Worm (Caenorhabditis elegans): ENCODE results near the gene H03E18.2.

Gene H03E18.2

DNA sequence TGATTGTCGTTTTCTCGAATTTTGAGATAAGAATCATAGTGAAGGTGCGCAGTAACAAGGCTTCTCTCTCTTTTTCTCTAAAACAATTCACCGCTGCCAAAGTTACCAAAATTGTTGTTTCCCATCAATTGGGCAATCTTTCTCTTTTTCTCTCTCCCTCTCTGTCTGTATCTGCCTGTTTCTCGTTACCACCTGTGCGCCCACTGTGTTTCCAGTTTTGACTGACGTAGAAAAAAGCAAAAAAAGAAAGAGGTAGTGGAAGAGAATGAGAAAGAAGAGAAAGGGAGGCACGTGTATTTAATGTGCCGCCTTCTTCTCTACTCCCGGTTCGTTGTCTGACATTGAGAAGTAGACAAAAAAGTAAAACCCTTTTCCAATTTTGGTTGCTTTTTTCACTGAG is 29.8 kb upstream of the H03E18.2 start (continued):
- no peak for TF ChIP-seq ceh-62 (tag; optimal IDR thresholded peaks at IDR 0.05)
- TF ChIP-seq Y75B8A.6 (GFP tag; IDR thresholded peaks at IDR 0.05) = no peak
- peak; percentile 81 for TF ChIP-seq nhr-77 (tag; optimal IDR thresholded peaks at IDR 0.05)
- no peak for TF ChIP-seq daf-19 (GFP tag; conservative IDR thresholded peaks at IDR 0.05)
- peak; percentile 92 for TF ChIP-seq nhr-28 (tag; optimal IDR thresholded peaks at IDR 0.05)
- TF ChIP-seq T26A8.4 (GFP tag; IDR thresholded peaks at IDR 0.05) = peak; percentile 71
- TF ChIP-seq hlh-11 (tag; optimal IDR thresholded peaks at IDR 0.05) = peak; percentile 94
- TF ChIP-seq nhr-48 (tag; optimal IDR thresholded peaks at IDR 0.05) = peak; percentile 71
- no peak for TF ChIP-seq Y105C5A.15 (GFP tag; IDR thresholded peaks at IDR 0.05)
- no peak for TF ChIP-seq lin-29 (GFP tag; IDR thresholded peaks at IDR 0.05)
- no peak for TF ChIP-seq lin-39 (tag; optimal IDR thresholded peaks at IDR 0.05)
- 0 out of 2 replicates have a peak, but pooled peaks have one; percentile 31 for TF ChIP-seq ceh-20 (GFP tag; IDR thresholded peaks at IDR 0.05)
- no peak for TF ChIP-seq attf-4 (tag; optimal IDR thresholded peaks at IDR 0.05)
- no peak for TF ChIP-seq php-3 (GFP tag; IDR thresholded peaks at IDR 0.05)
- TF ChIP-seq snpc-4 (tag; optimal IDR thresholded peaks at IDR 0.05) = no peak
- TF ChIP-seq arid-1 (GFP tag; conservative IDR thresholded peaks at IDR 0.05) = 0 out of 2 replicates have a peak, but pooled peaks have one; percentile 24
- peak; percentile 97 for TF ChIP-seq mxl-3 (GFP tag; optimal IDR thresholded peaks at IDR 0.05)
- TF ChIP-seq skn-1 (tag; optimal IDR thresholded peaks at IDR 0.05) = no peak
- TF ChIP-seq T20F7.1 (GFP tag; optimal IDR thresholded peaks at IDR 0.05) = peak; percentile 36
- TF ChIP-seq hif-1 (tag; optimal IDR thresholded peaks at IDR 0.05) = peak in 1 of 2 experiments; percentile 72
- TF ChIP-seq lin-15B (tag; optimal IDR thresholded peaks at IDR 0.05) = no peak
- no peak for TF ChIP-seq ceh-28 (tag; optimal IDR thresholded peaks at IDR 0.05)
- no peak for TF ChIP-seq unc-62 (GFP tag; optimal IDR thresholded peaks at IDR 0.05 in 1 of 2)
- TF ChIP-seq unc-62 (tag; optimal IDR thresholded peaks at IDR 0.05) = no peak
- TF ChIP-seq D1046.2 (GFP tag; IDR thresholded peaks at IDR 0.05) = no peak
- TF ChIP-seq zfp-2 (tag; optimal IDR thresholded peaks at IDR 0.05) = no peak
- peak; percentile 3 for TF ChIP-seq nhr-76 (tag; optimal IDR thresholded peaks at IDR 0.05)
- TF ChIP-seq dve-1 (tag; optimal IDR thresholded peaks at IDR 0.05; ENCODE audit: insufficient read depth) = peak; percentile 87
- no peak for TF ChIP-seq ama-1 (optimal IDR thresholded peaks at IDR 0.05)
- no peak for TF ChIP-seq nhr-42 (GFP tag; IDR thresholded peaks at IDR 0.05)
- peak; percentile 12 for TF ChIP-seq pqm-1 (tag; optimal IDR thresholded peaks at IDR 0.05)
- no peak for TF ChIP-seq F49E8.2 (tag; optimal IDR thresholded peaks at IDR 0.05; ENCODE audit: borderline replicate concordance)
- TF ChIP-seq ceh-32 (tag; optimal IDR thresholded peaks at IDR 0.05; ENCODE audit: poor library complexity) = no peak
- TF ChIP-seq spr-1 (tag; optimal IDR thresholded peaks at IDR 0.05) = peak; percentile 21
- no peak for TF ChIP-seq lin-13 (GFP tag; optimal IDR thresholded peaks at IDR 0.05)
- no peak for TF ChIP-seq ctbp-1 (GFP tag; IDR thresholded peaks at IDR 0.05)
- 0 out of 2 replicates have a peak, but pooled peaks have one; percentile 8 for TF ChIP-seq set-16 (GFP tag; IDR thresholded peaks at IDR 0.05)
- TF ChIP-seq nhr-41 (GFP tag; IDR thresholded peaks at IDR 0.05) = no peak
- no peak for TF ChIP-seq madf-9 (GFP tag; conservative IDR thresholded peaks at IDR 0.05)
- no peak for TF ChIP-seq sdz-12 (GFP tag; optimal IDR thresholded peaks at IDR 0.05)
- TF ChIP-seq pha-4 (GFP tag; IDR thresholded peaks at IDR 0.05) = peak; percentile 41; the same call in 1 of the 2 replicates
- TF ChIP-seq pha-4 (tag; optimal IDR thresholded peaks at IDR 0.05) = no peak
- no peak for TF ChIP-seq vab-7 (GFP tag; IDR thresholded peaks at IDR 0.05)
- TF ChIP-seq nhr-237 (tag; optimal IDR thresholded peaks at IDR 0.05) = no peak
- TF ChIP-seq nhr-102 (tag; optimal IDR thresholded peaks at IDR 0.05) = peak; percentile 53
- TF ChIP-seq nhr-6 (tag; optimal IDR thresholded peaks at IDR 0.05) = peak; percentile 78
- TF ChIP-seq ztf-7 (tag; optimal IDR thresholded peaks at IDR 0.05) = no peak
- peak; percentile 90 for TF ChIP-seq dmd-6 (GFP tag; IDR thresholded peaks at IDR 0.05)
- no peak for TF ChIP-seq ztf-11 (tag; optimal IDR thresholded peaks at IDR 0.05)
- TF ChIP-seq aly-2 (tag; optimal IDR thresholded peaks at IDR 0.05) = no peak
- TF ChIP-seq unc-39 (tag; optimal IDR thresholded peaks at IDR 0.05) = no peak
- TF ChIP-seq ceh-82 (tag; optimal IDR thresholded peaks at IDR 0.05) = no peak
- no peak for TF ChIP-seq egl-43 (GFP tag; IDR thresholded peaks at IDR 0.05)
